Fruit fly (Drosophila melanogaster) whole organism, embryonic: ENCODE data around the gene CG13449.

Experiments
- Bdp1 ChIP-seq: fragments of 200-800 bp; sonication (Bioruptor generic); optimal IDR thresholded peaks from 3 replicates; lab custom pipeline; 2016; ENCODE audit warnings: missing biosample characterization, missing genetic modification characterization
- CG10565 ChIP-seq: fragments of 200-800 bp; sonication (Bioruptor generic); optimal IDR thresholded peaks from 3 replicates; lab custom pipeline; 2016; ENCODE audit warnings: missing biosample characterization, mild to moderate bottlenecking, missing genetic modification characterization
- CG12104 ChIP-seq: fragments of 200-800 bp; sonication (Bioruptor generic); optimal IDR thresholded peaks from 3 replicates; lab custom pipeline; 2016; ENCODE audit warnings: missing biosample characterization, missing genetic modification characterization
- CG12236 ChIP-seq: fragments of 200-800 bp; sonication (Bioruptor generic); optimal IDR thresholded peaks from 2 replicates; lab custom pipeline; 2016; ENCODE audit warnings: missing biosample characterization, missing genetic modification characterization
- CG14441 ChIP-seq: fragments of 200-800 bp; sonication (Bioruptor generic); IDR thresholded peaks from 2 replicates; pipeline ENCODE4 v1.3.6; 2022; ENCODE audit warnings: missing biosample characterization, missing genetic modification characterization
- CG15011 ChIP-seq: fragments of 200-800 bp; sonication (Bioruptor generic); optimal IDR thresholded peaks from 3 replicates; lab custom pipeline; 2018; ENCODE audit warnings: missing biosample characterization, mild to moderate bottlenecking, missing genetic modification characterization
- CG15696 ChIP-seq: fragments of 200-800 bp; sonication (Bioruptor generic); optimal IDR thresholded peaks from 2 replicates; lab custom pipeline; 2019; ENCODE audit warnings: missing biosample characterization, mild to moderate bottlenecking, missing genetic modification characterization, moderate library complexity
- CG1603 ChIP-seq: fragments of 200-800 bp; sonication (Bioruptor generic); optimal IDR thresholded peaks from 2 replicates; lab custom pipeline; 2019; ENCODE audit warnings: missing biosample characterization, mild to moderate bottlenecking, missing genetic modification characterization, moderate library complexity
- CG18764 ChIP-seq: fragments of 200-800 bp; sonication (Bioruptor generic); optimal IDR thresholded peaks from 3 replicates; lab custom pipeline; 2016; ENCODE audit warnings: missing biosample characterization, missing genetic modification characterization
- CG2129 ChIP-seq: fragments of 200-800 bp; sonication (Bioruptor generic); IDR thresholded peaks from 2 replicates; pipeline ENCODE4 v1.3.6; 2022; ENCODE audit warnings: missing biosample characterization, missing genetic modification characterization; ENCODE audit not compliant: partially characterized antibody
- CG31365 ChIP-seq: fragments of 200-800 bp; sonication (Bioruptor generic); optimal IDR thresholded peaks from 2 replicates; lab custom pipeline; 2018; ENCODE audit warnings: missing biosample characterization, mild to moderate bottlenecking, missing genetic modification characterization
- CG32532 ChIP-seq: fragments of 200-800 bp; sonication (Bioruptor generic); IDR thresholded peaks from 2 replicates; pipeline ENCODE4 v1.3.6; 2022; ENCODE audit warnings: missing biosample characterization, missing genetic modification characterization
- CG32772 ChIP-seq: fragments of 200-800 bp; sonication (Bioruptor generic); IDR thresholded peaks from 2 replicates; pipeline ENCODE4 v1.3.6; 2022; ENCODE audit warnings: missing biosample characterization, missing genetic modification characterization
- CG34376 ChIP-seq: fragments of 200-800 bp; sonication (Bioruptor generic); optimal IDR thresholded peaks from 2 replicates; lab custom pipeline; 2018; ENCODE audit warnings: missing biosample characterization, mild to moderate bottlenecking, missing genetic modification characterization
- CG3838 ChIP-seq: fragments of 200-800 bp; sonication (Bioruptor generic); optimal IDR thresholded peaks from 3 replicates; lab custom pipeline; 2016; ENCODE audit warnings: missing biosample characterization, missing genetic modification characterization
- CG4707 ChIP-seq: fragments of 200-800 bp; sonication (Bioruptor generic); optimal IDR thresholded peaks from 2 replicates; lab custom pipeline; 2018; ENCODE audit warnings: missing biosample characterization, mild to moderate bottlenecking, missing genetic modification characterization, moderate library complexity
- CG6175 ChIP-seq: fragments of 200-800 bp; sonication (Bioruptor generic); IDR thresholded peaks from 3 replicates; pipeline ENCODE4 v1.3.6; 2022; ENCODE audit warnings: missing biosample characterization, missing genetic modification characterization
- CG8281 ChIP-seq: fragments of 200-800 bp; sonication (Bioruptor generic); optimal IDR thresholded peaks from 2 replicates; lab custom pipeline; 2018; ENCODE audit warnings: missing biosample characterization, mild to moderate bottlenecking, missing genetic modification characterization, moderate library complexity
- CHES-1-like ChIP-seq: fragments of 200-800 bp; sonication (Bioruptor generic); optimal IDR thresholded peaks from 2 replicates; lab custom pipeline; 2016; ENCODE audit warnings: missing biosample characterization, missing genetic modification characterization
- Fer1 ChIP-seq: fragments of 200-800 bp; sonication (Bioruptor generic); optimal IDR thresholded peaks from 2 replicates; lab custom pipeline; 2017; ENCODE audit warnings: missing biosample characterization, mild to moderate bottlenecking, missing genetic modification characterization
- Gsc ChIP-seq: fragments of 200-800 bp; sonication (Bioruptor generic); IDR thresholded peaks from 2 replicates; pipeline ENCODE4 v1.3.6; 2022; ENCODE audit warnings: missing biosample characterization, missing genetic modification characterization
- HmgD ChIP-seq: fragments of 200-800 bp; sonication (Bioruptor generic); optimal IDR thresholded peaks from 3 replicates; lab custom pipeline; 2016; ENCODE audit warnings: missing biosample characterization, missing genetic modification characterization
- Lim3 ChIP-seq: fragments of 200-800 bp; sonication (Bioruptor generic); IDR thresholded peaks from 2 replicates; pipeline ENCODE4 v1.3.6; 2022; ENCODE audit warnings: missing biosample characterization, missing genetic modification characterization
- MESR4 ChIP-seq: fragments of 200-800 bp; sonication (Bioruptor generic); optimal IDR thresholded peaks from 2 replicates; lab custom pipeline; 2018; ENCODE audit warnings: missing biosample characterization, mild to moderate bottlenecking, missing genetic modification characterization, moderate library complexity
- Mad ChIP-seq: fragments of 200-800 bp; sonication (Bioruptor generic); optimal IDR thresholded peaks from 2 replicates; lab custom pipeline; 2016; ENCODE audit warnings: missing biosample characterization, missing genetic modification characterization
- Neu2 ChIP-seq: fragments of 200-800 bp; sonication (Bioruptor generic); optimal IDR thresholded peaks from 3 replicates; lab custom pipeline; 2016; ENCODE audit warnings: missing biosample characterization, missing genetic modification characterization, borderline replicate concordance
- Scr ChIP-seq: fragments of 200-800 bp; sonication (Bioruptor generic); IDR thresholded peaks from 2 replicates; pipeline ENCODE4 v1.3.6; 2022; ENCODE audit warnings: missing biosample characterization, missing genetic modification characterization; ENCODE audit not compliant: partially characterized antibody
- Sox100B ChIP-seq: fragments of 200-800 bp; sonication (Bioruptor generic); optimal IDR thresholded peaks from 3 replicates; lab custom pipeline; 2018; ENCODE audit warnings: missing biosample characterization, mild to moderate bottlenecking, missing genetic modification characterization
- Trl ChIP-seq, 3 experiments: fragments of >200 bp in 2 of 3; fragments of 200-800 bp in 1 of 3; sonication (Bioruptor generic) in 1 of 3; optimal IDR thresholded peaks; 2 replicates in 1 of 3; 3 replicates in 2 of 3; lab custom pipeline; 2016 to 2017; ENCODE audit warnings: missing biosample characterization in 1 of 3, missing genetic modification characterization in 1 of 3
- danr ChIP-seq: fragments of 200-800 bp; sonication (Bioruptor generic); IDR thresholded peaks from 2 replicates; pipeline ENCODE4 v1.3.6; 2022; ENCODE audit warnings: missing biosample characterization, missing genetic modification characterization
- dm ChIP-seq: fragments of 200-800 bp; sonication (Bioruptor generic); optimal IDR thresholded peaks from 3 replicates; lab custom pipeline; 2016; ENCODE audit warnings: missing biosample characterization, missing genetic modification characterization
- dpn ChIP-seq, 2 experiments: fragments of 200-800 bp; sonication (Bioruptor generic); optimal IDR thresholded peaks; 3 replicates each; lab custom pipeline; 2016; ENCODE audit warnings: missing biosample characterization in 2 of 2, missing genetic modification characterization in 2 of 2
- ems ChIP-seq: fragments of 200-800 bp; sonication (Bioruptor generic); optimal IDR thresholded peaks from 3 replicates; lab custom pipeline; 2016; ENCODE audit warnings: missing biosample characterization, missing genetic modification characterization
- fu2 ChIP-seq: fragments of 200-800 bp; sonication (Bioruptor generic); optimal IDR thresholded peaks from 2 replicates; lab custom pipeline; 2016; ENCODE audit warnings: missing biosample characterization, missing genetic modification characterization
- grau ChIP-seq: fragments of 200-800 bp; optimal IDR thresholded peaks from 3 replicates; lab custom pipeline; 2019; ENCODE audit warnings: missing biosample characterization, mild to moderate bottlenecking, missing genetic modification characterization, moderate library complexity
- jumu ChIP-seq: fragments of 200-800 bp; sonication (Bioruptor generic); optimal IDR thresholded peaks from 3 replicates; lab custom pipeline; 2016; ENCODE audit warnings: missing biosample characterization, missing genetic modification characterization
- maf-S ChIP-seq: fragments of 200-800 bp; sonication (Bioruptor generic); optimal IDR thresholded peaks from 2 replicates; lab custom pipeline; 2016; ENCODE audit warnings: missing biosample characterization, missing genetic modification characterization
- pan ChIP-seq, 4 experiments: fragments of >200 bp in 3 of 4; fragments of 200-800 bp in 1 of 4; sonication (Bioruptor generic) in 1 of 4; optimal IDR thresholded peaks in 3 of 4; IDR thresholded peaks in 1 of 4; 2 replicates each; pipeline versions ENCODE4 v1.3.6 to Lab custom; 2017 to 2022; ENCODE audit warnings: missing biosample characterization in 2 of 4, missing genetic modification characterization in 2 of 4, mixed read lengths in 1 of 4
- pb ChIP-seq: fragments of 200-800 bp; sonication (Bioruptor generic); optimal IDR thresholded peaks from 3 replicates; lab custom pipeline; 2016; ENCODE audit warnings: missing biosample characterization, missing genetic modification characterization
- pfk ChIP-seq: fragments of 200-800 bp; sonication (Bioruptor generic); optimal IDR thresholded peaks from 2 replicates; lab custom pipeline; 2018; ENCODE audit warnings: missing biosample characterization, mild to moderate bottlenecking, missing genetic modification characterization, moderate library complexity
- prd ChIP-seq, 3 experiments: fragments of >200 bp in 2 of 3; fragments of 200-800 bp in 1 of 3; sonication (Bioruptor generic) in 1 of 3; optimal IDR thresholded peaks in 2 of 3; IDR thresholded peaks in 1 of 3; 2 replicates in 2 of 3; 3 replicates in 1 of 3; pipeline versions ENCODE4 v1.3.6 to Lab custom; 2017 to 2022; ENCODE audit warnings: missing biosample characterization in 1 of 3, missing genetic modification characterization in 1 of 3
- row ChIP-seq: fragments of 200-800 bp; sonication (Bioruptor generic); IDR thresholded peaks from 3 replicates; pipeline ENCODE4 v1.3.6; 2022; ENCODE audit warnings: missing biosample characterization, missing genetic modification characterization
- sens ChIP-seq: fragments of 200-800 bp; sonication (Bioruptor generic); peaks from one replicate; lab custom pipeline; 2016; ENCODE audit warnings: missing biosample characterization, missing genetic modification characterization
- shn ChIP-seq: fragments of 200-800 bp; sonication (Bioruptor generic); optimal IDR thresholded peaks from 3 replicates; lab custom pipeline; 2016; ENCODE audit warnings: missing biosample characterization, missing genetic modification characterization
- sna ChIP-seq: fragments of 200-800 bp; sonication (Bioruptor generic); IDR thresholded peaks from 2 replicates; pipeline ENCODE4 v1.3.6; 2022; ENCODE audit warnings: missing biosample characterization, missing genetic modification characterization; ENCODE audit not compliant: partially characterized antibody
- sob ChIP-seq: fragments of 200-800 bp; sonication (Bioruptor generic); IDR thresholded peaks from 2 replicates; pipeline ENCODE4 v1.3.6; 2022; ENCODE audit warnings: missing biosample characterization, missing genetic modification characterization
- zen2 ChIP-seq: fragments of 200-800 bp; sonication (Bioruptor generic); IDR thresholded peaks from 3 replicates; pipeline ENCODE4 v1.3.6; 2022; ENCODE audit warnings: missing biosample characterization, missing genetic modification characterization; ENCODE audit not compliant: partially characterized antibody
- zfh2 ChIP-seq: fragments of 200-800 bp; sonication (Bioruptor generic); optimal IDR thresholded peaks from 2 replicates; lab custom pipeline; 2016; ENCODE audit warnings: missing biosample characterization, missing genetic modification characterization

CG13449 gene

DNA sequence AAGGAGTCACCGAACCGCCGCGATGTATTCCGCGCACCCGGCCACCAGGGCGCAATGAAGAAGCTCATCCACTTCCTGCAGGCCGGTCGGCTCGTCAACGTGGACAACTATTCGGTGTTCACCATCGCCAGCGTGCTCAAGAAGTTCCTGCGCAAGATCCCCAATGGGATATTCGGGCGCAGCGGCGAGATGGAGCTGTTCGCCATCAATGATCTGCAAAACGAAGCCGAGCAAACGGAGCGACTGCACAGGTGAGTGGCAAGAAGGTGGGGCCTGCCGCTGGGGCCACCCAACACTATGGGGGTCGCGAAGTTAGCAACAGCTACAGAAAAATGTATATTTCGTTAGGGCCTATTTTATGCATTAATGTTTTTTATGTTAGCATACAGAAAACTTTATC lies 22.9 kb downstream of the CG13449 start (continued):
- TF ChIP-seq CG31365 = no peak
- no peak for TF ChIP-seq danr
- no peak for TF ChIP-seq MESR4 (GFP tag; lab: Kevin White, UChicago)
- TF ChIP-seq zfh2 (GFP tag; lab: Kevin White, UChicago) = no peak
- no peak for TF ChIP-seq Gsc (GFP tag; lab: Robert Waterston, UW)
- TF ChIP-seq CG3838 (GFP tag; lab: Kevin White, UChicago) = no peak
- TF ChIP-seq CG32772 (GFP tag; lab: Robert Waterston, UW) = 0 out of 2 replicates have a peak, but pooled peaks have one; percentile 40
- 0 out of 2 replicates have a peak, but pooled peaks have one; percentile 15 for TF ChIP-seq sob (GFP tag; lab: Robert Waterston, UW)
- 0 out of 3 replicates have a peak, but pooled peaks have one; percentile 39 for TF ChIP-seq CG6175 (GFP tag; lab: Robert Waterston, UW)
- peak; percentile 5 for TF ChIP-seq jumu
- no peak for TF ChIP-seq prd (optimal IDR thresholded peaks at IDR 0.05; lab: Kevin White, UChicago)
- TF ChIP-seq prd (GFP tag; IDR thresholded peaks at IDR 0.05; lab: Robert Waterston, UW) = 0 out of 3 replicates have a peak, but pooled peaks have one; percentile 11
- TF ChIP-seq sens (GFP tag; lab: Kevin White, UChicago) = no peak
- peak; percentile 17; the same call in 1 of the 3 replicates for TF ChIP-seq row (GFP tag; lab: Robert Waterston, UW)
- TF ChIP-seq dpn (GFP tag; optimal IDR thresholded peaks at IDR 0.05; lab: Kevin White, UChicago) = no peak
- TF ChIP-seq Scr (GFP tag; lab: Robert Waterston, UW) = no peak
- TF ChIP-seq Fer1 (GFP tag; lab: Kevin White, UChicago) = no peak

DNA sequence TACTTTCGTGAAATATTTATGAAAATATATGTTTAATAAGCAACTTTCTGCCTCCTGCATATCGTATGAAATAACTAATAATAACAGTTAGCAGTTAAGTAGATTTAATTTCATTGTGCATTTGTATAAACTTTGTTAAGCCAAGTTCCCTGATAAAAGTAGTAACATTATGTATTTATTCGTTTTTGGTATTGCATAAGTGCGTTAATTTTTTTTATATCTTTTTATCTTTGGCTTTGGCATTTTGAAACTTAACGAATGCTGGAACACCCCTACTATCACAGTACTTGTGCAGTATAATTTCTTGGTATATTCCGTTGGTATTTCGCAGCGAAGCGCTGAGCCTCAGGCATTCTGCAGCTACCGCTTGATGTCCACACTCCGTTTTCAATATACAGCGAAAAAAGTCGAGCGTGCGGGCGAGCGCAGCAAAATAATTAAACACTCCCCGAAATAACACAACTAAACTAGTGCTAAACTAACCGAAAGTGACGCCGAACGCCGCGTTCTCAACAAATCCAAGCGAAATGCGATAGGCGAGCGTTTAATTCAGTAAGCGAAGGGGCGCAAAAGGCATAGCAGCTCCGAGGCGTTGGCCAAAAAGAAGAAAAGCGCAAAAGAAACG lies 24.0 kb downstream of the CG13449 start, which contains the start of gene RhoGAP71E:
Gene RhoGAP71E (plus strand): TSS at position 347 of the 625 bp plus-strand sequence.
- TF ChIP-seq CG15011 (GFP tag; lab: Kevin White, UChicago) (peak; percentile 13), CG32532 (peak; percentile 79), Bdp1 (GFP tag; lab: Kevin White, UChicago) (no peak), Mad (GFP tag; lab: Kevin White, UChicago) (no peak), pb (GFP tag; lab: Kevin White, UChicago) (peak; percentile 40), HmgD (peak; percentile 56), grau (tag; lab: Kevin White, UChicago) (peak; percentile 63), Trl (optimal IDR thresholded peaks at IDR 0.05; lab: Kevin White, UChicago) (no peak), Trl (GFP tag; optimal IDR thresholded peaks at IDR 0.05; lab: Kevin White, UChicago) (peak; percentile 10), CG1603 (tag; lab: Kevin White, UChicago) (peak; percentile 57), ems (GFP tag; lab: Kevin White, UChicago) (no peak), CG15696 (tag; lab: Kevin White, UChicago) (no peak), pan (optimal IDR thresholded peaks at IDR 0.05; lab: Kevin White, UChicago) (no peak), pan (GFP tag; optimal IDR thresholded peaks at IDR 0.05 in 1 of 2, IDR thresholded peaks at IDR 0.05 in 1 of 2) (peak in 1 of 2 experiments; percentile 53), Lim3 (GFP tag; lab: Robert Waterston, UW) (no peak), CG4707 (GFP tag; lab: Kevin White, UChicago) (peak; percentile 51), shn (GFP tag; lab: Kevin White, UChicago) (no peak), Sox100B (GFP tag; lab: Kevin White, UChicago) (peak; percentile 67), CHES-1-like (GFP tag; lab: Kevin White, UChicago) (peak; percentile 23), zen2 (GFP tag; lab: Robert Waterston, UW) (no peak), Neu2 (GFP tag; lab: Kevin White, UChicago) (no peak), fu2 (GFP tag; lab: Kevin White, UChicago) (no peak), sna (GFP tag; lab: Robert Waterston, UW) (no peak), CG12104 (peak; percentile 15), pfk (GFP tag; lab: Kevin White, UChicago) (peak; percentile 26), CG2129 (GFP tag; lab: Robert Waterston, UW) (no peak), maf-S (no peak), CG18764 (GFP tag; lab: Kevin White, UChicago) (no peak), CG8281 (tag; lab: Kevin White, UChicago) (no peak), CG3838 (GFP tag; lab: Kevin White, UChicago) (no peak), CG12236 (GFP tag; lab: Kevin White, UChicago) (no peak), CG14441 (no peak), dm (GFP tag; lab: Kevin White, UChicago) (no peak), CG10565 (GFP tag; lab: Kevin White, UChicago) (no peak), CG34376 (GFP tag; lab: Kevin White, UChicago) (peak; percentile 34)
